Worm (Caenorhabditis elegans): ENCODE measurements around the gene F52H2.3.

The F52H2.3 gene

DNA sequence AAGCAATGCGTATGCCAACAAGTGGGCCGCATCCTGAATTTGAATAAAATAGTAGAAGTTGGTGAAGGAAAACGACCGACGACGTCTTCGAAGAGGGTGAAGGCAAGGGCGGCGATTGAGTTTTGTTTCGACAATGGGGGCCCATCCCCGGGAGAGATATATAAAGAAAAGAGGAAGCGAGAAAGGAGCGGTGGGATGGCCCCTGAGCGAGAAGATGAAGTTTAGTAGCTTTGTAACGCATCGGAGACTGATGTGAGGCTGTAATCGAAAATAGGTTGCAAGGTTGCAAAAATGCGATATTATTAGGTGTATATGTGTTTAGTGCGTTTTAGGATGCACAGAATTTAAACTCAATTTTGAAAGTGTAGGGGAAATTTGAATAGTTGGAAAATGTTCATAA, 18.2 kb downstream of the F52H2.3 start:
- TF ChIP-seq ztf-23 (GFP tag; IDR thresholded peaks at IDR 0.05) (no peak), cog-1 (tag; optimal IDR thresholded peaks at IDR 0.05) (no peak), T22C8.4 (GFP tag; IDR thresholded peaks at IDR 0.05) (no peak), med-1 (GFP tag; optimal IDR thresholded peaks at IDR 0.05; ENCODE audit: insufficient read depth) (no peak), flt-1 (GFP tag; IDR thresholded peaks at IDR 0.05) (no peak), ztf-29 (GFP tag; IDR thresholded peaks at IDR 0.05) (no peak), ref-1 (GFP tag; conservative IDR thresholded peaks at IDR 0.05) (no peak), klf-2 (GFP tag; conservative IDR thresholded peaks at IDR 0.05) (no peak), tab-1 (GFP tag; IDR thresholded peaks at IDR 0.05) (no peak)

DNA sequence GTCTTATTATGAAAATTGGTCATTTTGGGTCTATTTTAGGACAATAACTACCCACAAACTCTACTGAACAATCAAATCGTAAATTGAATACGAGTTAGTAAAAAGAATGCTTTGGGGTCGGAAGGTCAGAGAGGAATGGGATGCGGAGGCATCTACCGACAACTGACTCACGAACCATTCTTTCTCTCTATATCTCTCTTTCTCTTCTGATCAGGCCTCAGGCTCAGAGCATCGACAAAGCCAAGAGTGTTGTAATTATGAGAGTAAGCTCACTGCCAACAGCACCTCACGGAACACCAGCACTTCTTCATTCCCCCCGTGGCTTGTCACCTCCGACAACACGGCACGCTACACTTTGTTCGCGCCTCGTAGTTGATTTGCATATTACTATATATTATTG, 20.4 kb downstream of the F52H2.3 start:
- no peak for TF ChIP-seq ref-1 (GFP tag; conservative IDR thresholded peaks at IDR 0.05)
- no peak for TF ChIP-seq ztf-23 (GFP tag; IDR thresholded peaks at IDR 0.05)
- TF ChIP-seq med-1 (GFP tag; optimal IDR thresholded peaks at IDR 0.05; ENCODE audit: insufficient read depth), result no peak
- TF ChIP-seq klf-2 (GFP tag; conservative IDR thresholded peaks at IDR 0.05), result no peak

DNA sequence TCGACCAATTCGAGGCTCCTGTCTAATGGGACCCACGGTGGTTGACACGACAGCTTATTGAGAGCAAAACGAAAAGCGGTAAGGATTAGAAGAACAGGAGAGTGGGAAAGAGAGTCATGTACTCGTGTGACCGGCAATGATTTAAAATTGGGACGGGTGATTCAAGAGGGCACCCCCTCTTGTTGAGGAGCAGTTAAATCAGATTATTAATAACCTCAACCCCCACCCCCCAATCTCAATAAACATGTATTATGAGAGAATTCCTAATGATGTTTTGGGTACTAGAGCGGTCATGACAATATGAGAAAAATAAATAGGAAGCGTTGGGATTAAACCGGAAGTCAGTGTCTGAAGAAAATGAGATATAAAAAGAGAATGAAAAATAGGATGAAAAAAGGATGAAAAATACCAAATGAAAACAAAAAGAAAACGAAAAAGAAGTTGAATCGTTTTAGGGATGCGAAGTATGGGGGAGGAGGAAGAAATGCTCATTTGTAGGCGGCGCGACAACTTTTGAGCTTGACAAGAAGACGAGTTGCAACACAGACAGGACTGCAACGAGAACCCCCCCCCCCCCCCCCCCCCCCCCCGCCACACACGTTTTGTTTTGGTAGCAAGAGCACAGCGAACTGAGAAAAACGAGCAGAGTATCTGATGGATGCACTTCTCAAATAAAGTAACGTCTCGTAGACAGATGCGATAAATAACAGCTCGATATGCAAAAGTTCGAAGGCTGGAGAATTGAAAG, 23.7 kb downstream of the F52H2.3 start:
- TF ChIP-seq ztf-23 (GFP tag; IDR thresholded peaks at IDR 0.05) (no peak), klf-2 (GFP tag; conservative IDR thresholded peaks at IDR 0.05) (no peak), flt-1 (GFP tag; IDR thresholded peaks at IDR 0.05) (no peak), med-1 (GFP tag; optimal IDR thresholded peaks at IDR 0.05; ENCODE audit: insufficient read depth) (no peak), cog-1 (tag; optimal IDR thresholded peaks at IDR 0.05) (no peak), ztf-29 (GFP tag; IDR thresholded peaks at IDR 0.05) (no peak), T22C8.4 (GFP tag; IDR thresholded peaks at IDR 0.05) (no peak), ref-1 (GFP tag; conservative IDR thresholded peaks at IDR 0.05) (no peak), tab-1 (GFP tag; IDR thresholded peaks at IDR 0.05) (no peak)

DNA sequence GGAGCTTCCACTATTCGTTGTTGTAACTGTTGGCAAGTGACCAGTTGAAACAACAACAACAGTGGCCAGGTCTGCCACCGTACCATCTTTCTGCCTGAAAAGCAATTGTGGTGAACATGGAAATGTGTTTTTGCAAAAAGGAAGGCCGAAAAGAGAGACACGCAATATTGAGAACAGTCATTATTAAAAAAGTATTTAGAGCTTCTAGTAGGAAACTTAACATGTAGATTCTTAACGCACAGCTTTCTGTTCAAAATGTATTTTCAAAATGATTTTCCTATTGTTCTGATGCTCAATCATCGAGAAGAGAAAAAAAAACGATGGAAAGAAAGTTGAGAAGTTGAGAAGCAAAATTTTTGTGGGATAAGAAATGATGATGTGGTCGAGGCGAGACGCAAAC, 25.6 kb downstream of the F52H2.3 start, which contains the start of gene syg-1:
Gene syg-1 (minus strand): TSS at position 101 of the 400 bp plus-strand sequence.
- TF ChIP-seq klf-2 (GFP tag; conservative IDR thresholded peaks at IDR 0.05), result no peak
- TF ChIP-seq ref-1 (GFP tag; conservative IDR thresholded peaks at IDR 0.05), result no peak
- no peak for TF ChIP-seq ztf-29 (GFP tag; IDR thresholded peaks at IDR 0.05)
- TF ChIP-seq med-1 (GFP tag; optimal IDR thresholded peaks at IDR 0.05; ENCODE audit: insufficient read depth), result no peak
- no peak for TF ChIP-seq T22C8.4 (GFP tag; IDR thresholded peaks at IDR 0.05)
- TF ChIP-seq tab-1 (GFP tag; IDR thresholded peaks at IDR 0.05), result no peak
- TF ChIP-seq flt-1 (GFP tag; IDR thresholded peaks at IDR 0.05), result no peak
- TF ChIP-seq ztf-23 (GFP tag; IDR thresholded peaks at IDR 0.05), result no peak
- no peak for TF ChIP-seq cog-1 (tag; optimal IDR thresholded peaks at IDR 0.05)

DNA sequence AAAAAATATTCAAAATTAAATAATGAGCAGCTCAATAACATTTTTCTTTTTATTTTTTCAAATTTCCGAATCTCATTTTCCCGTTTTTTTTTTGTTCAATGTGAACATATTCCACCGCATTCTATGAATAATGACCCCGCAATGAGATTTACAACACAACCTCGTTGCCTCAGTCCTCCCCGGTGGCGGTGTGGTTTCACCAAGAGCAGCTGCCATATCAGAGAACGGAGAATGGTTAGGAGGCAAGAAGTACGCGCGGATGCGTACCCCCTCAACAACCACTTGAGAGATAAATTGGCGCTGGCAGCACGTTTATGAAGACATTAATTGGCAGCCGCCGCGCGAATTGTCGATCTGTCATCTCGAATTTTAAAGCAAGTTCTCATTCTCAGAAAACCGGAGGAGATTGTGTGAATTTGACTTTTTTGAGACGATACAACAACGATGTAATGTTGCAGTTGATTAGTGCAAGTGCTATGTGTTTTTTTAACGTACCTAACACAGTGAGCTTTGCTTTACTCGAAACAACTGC, 27.1 kb downstream of the F52H2.3 start:
- TF ChIP-seq cog-1 (tag; optimal IDR thresholded peaks at IDR 0.05) (peak; percentile 22), ztf-23 (GFP tag; IDR thresholded peaks at IDR 0.05) (no peak)

DNA sequence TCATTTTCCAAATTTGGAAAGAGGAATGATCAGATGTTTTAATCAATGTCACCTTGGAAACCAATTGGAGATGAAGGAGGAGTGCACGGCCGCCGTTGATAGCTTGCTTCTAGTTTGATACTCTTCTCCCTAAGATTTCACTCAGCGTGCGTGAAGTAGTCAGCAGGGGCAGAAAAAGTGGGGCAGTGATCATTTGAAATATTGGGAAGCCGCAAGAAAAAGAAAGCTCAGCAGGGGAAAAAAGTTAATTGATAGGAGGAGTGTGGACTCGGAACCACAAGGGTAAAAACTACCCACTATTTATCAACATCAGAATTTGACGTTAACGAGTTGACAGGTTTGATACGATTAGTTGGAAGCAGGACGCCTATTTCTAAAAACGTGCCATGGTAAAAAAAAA, 32.4 kb downstream of the F52H2.3 start, which contains the start of gene K02E10.7:
Gene K02E10.7 (minus strand): TSS at position 101 of the 400 bp plus-strand sequence.
- TF ChIP-seq T22C8.4 (GFP tag; IDR thresholded peaks at IDR 0.05) (no peak), med-1 (GFP tag; optimal IDR thresholded peaks at IDR 0.05; ENCODE audit: insufficient read depth) (no peak), tab-1 (GFP tag; IDR thresholded peaks at IDR 0.05) (no peak), ztf-29 (GFP tag; IDR thresholded peaks at IDR 0.05) (no peak), klf-2 (GFP tag; conservative IDR thresholded peaks at IDR 0.05) (no peak), ref-1 (GFP tag; conservative IDR thresholded peaks at IDR 0.05) (no peak), flt-1 (GFP tag; IDR thresholded peaks at IDR 0.05) (no peak), ztf-23 (GFP tag; IDR thresholded peaks at IDR 0.05) (no peak), cog-1 (tag; optimal IDR thresholded peaks at IDR 0.05) (no peak)

DNA sequence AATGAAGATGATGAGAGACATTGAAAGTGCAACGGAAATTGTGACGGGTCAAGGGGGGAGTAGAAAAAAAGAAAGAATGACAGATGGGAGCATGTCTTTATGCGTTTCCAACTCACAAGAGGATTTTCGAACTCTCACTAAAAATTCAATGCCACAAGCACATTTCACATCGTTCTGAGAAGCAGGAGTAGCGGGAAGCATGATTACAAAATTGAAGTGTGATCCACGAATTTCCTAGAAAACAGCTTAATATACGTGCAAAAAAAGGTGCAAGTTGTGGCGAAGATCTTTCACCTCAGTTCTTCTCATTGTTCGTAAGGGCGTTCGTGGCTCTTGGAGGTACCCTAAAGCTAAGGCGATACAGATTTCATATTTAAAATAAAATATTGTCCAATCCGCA, 34.1 kb downstream of the F52H2.3 start:
- TF ChIP-seq ztf-23 (GFP tag; IDR thresholded peaks at IDR 0.05) (no peak), ref-1 (GFP tag; conservative IDR thresholded peaks at IDR 0.05) (no peak), cog-1 (tag; optimal IDR thresholded peaks at IDR 0.05) (no peak), med-1 (GFP tag; optimal IDR thresholded peaks at IDR 0.05; ENCODE audit: insufficient read depth) (no peak), klf-2 (GFP tag; conservative IDR thresholded peaks at IDR 0.05) (no peak), ztf-29 (GFP tag; IDR thresholded peaks at IDR 0.05) (no peak), flt-1 (GFP tag; IDR thresholded peaks at IDR 0.05) (no peak), T22C8.4 (GFP tag; IDR thresholded peaks at IDR 0.05) (no peak), tab-1 (GFP tag; IDR thresholded peaks at IDR 0.05) (no peak)

DNA sequence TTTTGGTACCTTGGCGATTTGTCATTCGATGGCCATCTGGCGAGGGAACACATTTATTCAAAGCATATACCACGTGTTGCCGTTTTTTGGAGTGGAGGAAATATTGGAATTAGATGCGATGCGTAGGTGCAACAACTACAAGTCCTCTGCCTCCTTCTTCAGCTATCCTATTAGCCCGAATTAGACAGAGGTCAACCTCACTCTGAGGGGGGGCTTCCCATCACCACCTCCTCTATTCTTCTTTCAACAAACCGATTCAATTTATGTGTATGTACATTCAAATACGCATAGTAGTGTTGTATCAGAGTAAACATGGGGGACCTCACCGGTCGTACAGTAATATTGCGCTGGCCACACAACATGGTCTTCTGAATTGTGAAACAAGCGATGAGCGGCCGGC, 43.0 kb downstream of the F52H2.3 start:
- TF ChIP-seq ztf-29 (GFP tag; IDR thresholded peaks at IDR 0.05) (0 out of 2 replicates have a peak, but pooled peaks have one; percentile 23), ztf-23 (GFP tag; IDR thresholded peaks at IDR 0.05) (no peak), med-1 (GFP tag; optimal IDR thresholded peaks at IDR 0.05; ENCODE audit: insufficient read depth) (no peak), ref-1 (GFP tag; conservative IDR thresholded peaks at IDR 0.05) (no peak), cog-1 (tag; optimal IDR thresholded peaks at IDR 0.05) (no peak), flt-1 (GFP tag; IDR thresholded peaks at IDR 0.05) (no peak)

DNA sequence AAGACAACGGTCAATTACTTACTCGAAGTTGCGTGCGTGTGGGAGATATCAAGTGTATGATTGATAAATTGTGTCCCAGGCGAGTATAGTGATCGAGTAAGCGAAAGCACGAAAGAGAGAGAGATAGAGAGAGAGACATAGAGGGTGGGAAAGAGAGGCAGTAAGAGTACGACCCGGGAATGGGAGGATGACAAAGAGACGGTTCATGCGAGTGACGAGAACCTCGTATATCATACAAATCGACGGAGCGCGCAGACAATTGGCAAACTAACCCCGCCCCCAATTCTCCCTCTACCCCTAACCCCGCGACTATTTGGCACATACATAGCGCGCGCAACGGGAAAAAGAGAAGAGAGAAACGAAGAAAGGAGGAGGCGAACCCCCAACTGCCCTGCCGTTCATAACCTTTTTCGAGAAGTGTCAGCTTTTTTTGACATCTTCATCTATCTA, 45.0 kb downstream of the F52H2.3 start, which contains the start of gene rabr-1:
Gene rabr-1 (plus strand): TSS at position 316 of the 450 bp plus-strand sequence.
- no peak for TF ChIP-seq med-1 (GFP tag; optimal IDR thresholded peaks at IDR 0.05; ENCODE audit: insufficient read depth)
- 0 out of 2 replicates have a peak, but pooled peaks have one; percentile 56 for TF ChIP-seq tab-1 (GFP tag; IDR thresholded peaks at IDR 0.05)
- no peak for TF ChIP-seq klf-2 (GFP tag; conservative IDR thresholded peaks at IDR 0.05)
- no peak for TF ChIP-seq ref-1 (GFP tag; conservative IDR thresholded peaks at IDR 0.05)
- TF ChIP-seq ztf-23 (GFP tag; IDR thresholded peaks at IDR 0.05), result no peak
- TF ChIP-seq ztf-29 (GFP tag; IDR thresholded peaks at IDR 0.05), result no peak
- TF ChIP-seq T22C8.4 (GFP tag; IDR thresholded peaks at IDR 0.05), result no peak
- TF ChIP-seq flt-1 (GFP tag; IDR thresholded peaks at IDR 0.05), result no peak
